Fruit fly (Drosophila melanogaster) whole organism: ENCODE data around the gene SmydA-2.

Experiments
- EcR ChIP-seq, 2 experiments: fragments of >200 bp; optimal IDR thresholded peaks; 2 replicates each; lab custom pipeline; 2017; ENCODE audit warnings: missing biosample characterization in 2 of 2, missing genetic modification characterization in 2 of 2, missing genetic modification reagents in 2 of 2
- pan ChIP-seq: fragments of >200 bp; optimal IDR thresholded peaks from 2 replicates; lab custom pipeline; 2017
- usp ChIP-seq: fragments of >200 bp; optimal IDR thresholded peaks from 2 replicates; lab custom pipeline; 2017; ENCODE audit warnings: missing biosample characterization, missing genetic modification characterization, mixed read lengths

DNA sequence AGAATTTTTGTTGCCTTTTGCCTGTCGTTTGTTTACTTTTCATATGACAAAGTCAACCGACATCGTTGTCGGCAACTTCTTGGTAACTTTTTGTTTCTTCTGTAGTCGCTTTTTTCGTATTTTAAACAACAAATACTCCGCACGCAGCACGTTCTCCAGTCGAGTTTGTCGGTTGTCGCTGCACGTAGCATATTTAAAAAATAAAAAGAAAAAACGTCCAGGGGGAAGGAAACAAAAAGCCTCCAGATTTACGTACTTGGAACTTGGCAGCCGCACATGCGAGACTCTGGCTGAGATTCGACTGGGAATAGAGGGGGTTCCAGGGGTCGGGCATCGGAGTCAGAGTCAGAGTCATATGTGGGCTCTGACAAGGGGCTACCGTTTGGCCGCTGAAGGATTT is 18.6 kb upstream of the SmydA-2 start:
- TF ChIP-seq EcR (GFP tag; optimal IDR thresholded peaks at IDR 0.05; lab: Kevin White, UChicago) (no peak), usp (GFP tag; lab: Kevin White, UChicago) (no peak), pan (no peak)
